Fruit fly (Drosophila melanogaster) whole organism: ENCODE results near the gene Nepl7.

ENCODE experiments used
- CG8478 ChIP-seq: fragments of >200 bp; optimal IDR thresholded peaks from 2 replicates; lab custom pipeline; 2018; ENCODE audit warnings: inconsistent platforms
- Dll ChIP-seq: fragments of >200 bp; optimal IDR thresholded peaks from 2 replicates; lab custom pipeline; 2017
- EcR ChIP-seq, 2 experiments: fragments of >200 bp; optimal IDR thresholded peaks; 2 replicates each; lab custom pipeline; 2017; ENCODE audit warnings: missing biosample characterization in 2 of 2, missing genetic modification characterization in 2 of 2, missing genetic modification reagents in 2 of 2
- pan ChIP-seq: fragments of >200 bp; optimal IDR thresholded peaks from 2 replicates; lab custom pipeline; 2017
- usp ChIP-seq: fragments of >200 bp; optimal IDR thresholded peaks from 2 replicates; lab custom pipeline; 2017; ENCODE audit warnings: missing biosample characterization, missing genetic modification characterization, mixed read lengths

DNA sequence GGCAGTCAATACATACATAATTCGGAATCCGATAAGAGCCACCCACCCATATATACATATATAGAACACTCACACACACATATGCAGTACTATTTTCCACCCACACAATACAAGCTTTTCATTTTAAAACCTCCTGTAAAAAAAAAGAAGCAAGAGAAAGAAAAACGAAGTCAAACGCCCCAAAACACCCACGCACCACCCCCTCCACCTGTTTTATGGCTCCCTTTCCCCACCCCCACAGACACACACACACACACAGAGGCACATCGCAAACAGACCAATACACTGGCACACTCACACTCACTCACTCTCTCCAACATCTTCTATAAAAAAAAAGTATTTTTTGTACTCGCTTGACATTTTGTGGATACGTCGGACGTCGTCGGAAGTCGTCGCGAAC, 12.2 kb downstream of the Nepl7 start:
- TF ChIP-seq usp (GFP tag; lab: Kevin White, UChicago) (no peak), pan (no peak), CG8478 (no peak), Dll (lab: Kevin White, UChicago) (no peak), EcR (GFP tag; optimal IDR thresholded peaks at IDR 0.05; lab: Kevin White, UChicago) (no peak)
